Worm (Caenorhabditis elegans): ENCODE data around the gene acs-19.
A peak's percentile ranks its signal among the peaks of the same experiment; 100 is the strongest.
"Not testable (repeated sequence)": the region's sequence is repeated elsewhere in the genome, so short reads cannot be mapped to it uniquely, and the experiment has no call there.

The acs-19 gene

DNA sequence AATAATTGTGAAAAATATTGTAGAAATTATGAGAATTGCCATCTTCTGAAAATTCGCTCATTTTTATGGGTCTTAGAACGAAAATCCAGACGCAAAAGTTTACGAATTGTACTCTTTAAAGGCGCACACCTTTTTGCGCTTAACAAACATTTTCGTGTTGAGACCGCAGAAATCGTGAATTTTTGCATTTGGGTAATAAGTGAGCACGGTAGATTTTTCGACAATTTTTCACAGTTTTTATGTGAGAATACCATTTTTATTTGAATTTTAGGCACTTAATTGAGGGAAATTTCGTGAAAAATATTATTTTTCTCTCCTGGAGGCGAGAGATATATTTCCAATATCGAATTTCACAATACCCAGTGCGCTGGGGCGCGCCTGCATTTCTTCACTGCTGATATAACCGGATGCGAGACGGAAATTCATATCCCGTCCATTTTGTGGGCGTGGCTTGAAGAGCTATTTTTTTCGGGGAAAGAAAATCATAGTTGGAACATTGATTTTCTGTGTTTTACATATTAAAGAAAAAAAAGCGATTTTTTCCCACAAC, 12.2 kb upstream of the acs-19 start, which contains the start of gene cyp-25A4:
Gene cyp-25A4, minus strand, starts transcription at position 51 of the 550 bp plus-strand sequence.
- not testable (repeated sequence) for TF ChIP-seq unc-39, lsy-12, R02D3.7 (tag; optimal IDR thresholded peaks at IDR 0.05)

DNA sequence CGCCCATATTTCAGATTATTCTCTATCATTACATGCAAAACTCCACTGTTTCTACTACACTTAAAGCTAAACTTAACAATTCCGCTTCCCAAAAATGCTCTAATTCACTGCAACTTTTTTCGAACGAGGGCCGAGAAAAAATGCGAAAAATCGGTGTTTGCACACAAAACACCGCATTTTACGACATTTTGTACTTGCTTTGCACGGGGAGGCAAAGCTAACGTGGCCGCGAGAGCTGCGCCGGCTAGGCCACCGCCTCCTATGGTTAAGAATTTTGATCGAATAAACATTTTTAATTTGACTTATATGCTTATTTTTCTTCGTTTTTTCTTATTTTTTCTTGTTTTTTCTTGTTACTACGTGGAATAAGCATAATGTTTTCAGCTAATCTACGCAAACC, 9.4 kb upstream of the acs-19 start:
- TF ChIP-seq lin-15B (tag; optimal IDR thresholded peaks at IDR 0.05) (peak; percentile 38), nhr-43 (tag; optimal IDR thresholded peaks at IDR 0.05; ENCODE audit: poor library complexity, severe bottlenecking) (peak; percentile 19), nfya-1 (tag; optimal IDR thresholded peaks at IDR 0.05; ENCODE audit: insufficient read depth) (peak; percentile 5), lsy-12 (tag; optimal IDR thresholded peaks at IDR 0.05) (peak; percentile 14), nhr-23 (tag; optimal IDR thresholded peaks at IDR 0.05) (peak; percentile 1)

DNA sequence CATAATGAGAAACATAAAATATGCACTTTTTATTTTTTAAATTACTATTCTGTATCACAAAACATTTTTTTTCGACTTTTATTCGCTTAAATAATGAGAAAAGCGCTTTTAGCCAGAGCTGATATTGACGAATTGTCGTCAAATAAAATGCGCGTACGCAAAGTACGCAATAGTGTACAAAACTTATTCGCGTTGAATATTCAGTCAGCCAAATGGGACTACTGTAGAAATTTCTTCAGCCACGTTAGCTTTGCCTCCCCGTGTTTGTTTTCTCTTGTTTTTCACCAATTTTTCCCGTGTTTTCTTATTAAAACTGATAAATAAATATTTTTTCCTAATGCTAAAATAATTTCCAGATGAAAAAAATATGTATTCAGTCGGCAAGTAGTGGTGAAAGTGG, 7.3 kb upstream of the acs-19 start:
- TF ChIP-seq nfya-1 (tag; optimal IDR thresholded peaks at IDR 0.05; ENCODE audit: insufficient read depth): peak; percentile 20
- peak; percentile 12 for TF ChIP-seq lsy-12 (tag; optimal IDR thresholded peaks at IDR 0.05)
- TF ChIP-seq lin-15B (tag; optimal IDR thresholded peaks at IDR 0.05): peak; percentile 25
- TF ChIP-seq pha-4 (tag; optimal IDR thresholded peaks at IDR 0.05): peak; percentile 26
- peak; percentile 30 for TF ChIP-seq nhr-43 (tag; optimal IDR thresholded peaks at IDR 0.05; ENCODE audit: poor library complexity, severe bottlenecking)
- TF ChIP-seq nhr-23 (tag; optimal IDR thresholded peaks at IDR 0.05): peak; percentile 27

DNA sequence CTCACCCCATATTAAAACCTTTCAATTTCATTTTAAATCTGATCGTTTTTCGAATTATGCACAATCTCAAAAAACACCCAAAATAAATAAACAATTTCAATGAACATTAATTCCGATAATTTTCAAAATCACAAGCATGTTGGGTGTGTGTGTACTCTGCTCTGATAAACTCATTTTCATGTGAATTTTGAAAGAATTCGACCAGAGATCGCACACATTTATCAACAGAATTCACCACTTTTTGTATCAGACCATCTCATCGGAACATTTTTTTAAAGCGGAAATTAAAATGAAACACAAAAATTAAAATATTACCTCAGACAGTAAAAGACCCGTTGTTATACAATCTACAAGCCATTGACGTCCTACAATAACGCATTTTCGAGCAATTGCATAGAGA, 6.3 kb upstream of the acs-19 start:
- TF ChIP-seq elt-2 (tag; optimal IDR thresholded peaks at IDR 0.05): peak; percentile 69
- peak; percentile 54 for TF ChIP-seq pha-4 (tag; optimal IDR thresholded peaks at IDR 0.05)
- TF ChIP-seq pqm-1 (tag; optimal IDR thresholded peaks at IDR 0.05): peak; percentile 84

DNA sequence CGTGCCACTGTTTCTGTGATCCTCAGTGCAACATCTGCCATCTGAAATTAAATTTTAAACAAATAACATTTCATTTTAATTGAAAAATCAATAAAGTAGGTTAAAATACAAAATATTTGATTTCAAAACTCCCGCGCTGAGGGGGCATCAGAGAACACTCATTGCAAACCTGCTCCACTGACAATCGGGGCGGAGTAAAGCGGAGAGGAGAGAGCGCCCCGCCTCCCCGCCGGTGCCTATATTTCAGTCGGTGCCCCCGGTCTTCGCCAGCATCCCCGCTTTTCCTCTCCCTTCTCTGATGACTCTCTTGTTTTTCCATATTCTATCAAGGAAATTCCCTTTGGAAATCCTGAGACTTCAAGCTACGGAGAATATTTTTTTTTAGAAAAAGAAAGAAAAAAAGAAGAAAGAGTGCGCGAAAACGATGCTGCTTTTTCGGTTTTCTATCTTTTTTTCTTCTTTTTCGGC, 1.3 kb upstream of the acs-19 start, which contains the start of gene brc-1:
Gene brc-1, minus strand, starts transcription at position 51 of the 468 bp plus-strand sequence.
- no peak for TF ChIP-seq ceh-9 (tag; optimal IDR thresholded peaks at IDR 0.05)
- TF ChIP-seq nhr-23 (tag; optimal IDR thresholded peaks at IDR 0.05): peak; percentile 91
- TF ChIP-seq ceh-82 (tag; optimal IDR thresholded peaks at IDR 0.05): peak; percentile 32
- peak; percentile 96 for TF ChIP-seq fkh-10 (GFP tag; optimal IDR thresholded peaks at IDR 0.05)
- TF ChIP-seq sea-2 (GFP tag; optimal IDR thresholded peaks at IDR 0.05): no peak
- TF ChIP-seq mml-1 (tag; optimal IDR thresholded peaks at IDR 0.05): no peak
- TF ChIP-seq ama-1 (optimal IDR thresholded peaks at IDR 0.05): peak; percentile 97
- no peak for TF ChIP-seq mdl-1 (tag; optimal IDR thresholded peaks at IDR 0.05)
- TF ChIP-seq ceh-16 (tag; optimal IDR thresholded peaks at IDR 0.05): no peak
- no peak for TF ChIP-seq elt-3 (tag; optimal IDR thresholded peaks at IDR 0.05)
- peak; percentile 76 for TF ChIP-seq snpc-4 (tag; optimal IDR thresholded peaks at IDR 0.05)
- TF ChIP-seq tbx-2 (tag; optimal IDR thresholded peaks at IDR 0.05): peak; percentile 51
- peak; percentile 86 for TF ChIP-seq pha-4 (tag; optimal IDR thresholded peaks at IDR 0.05)
- no peak for TF ChIP-seq fos-1 (tag; optimal IDR thresholded peaks at IDR 0.05)
- peak; percentile 24 for TF ChIP-seq egl-5 (tag; optimal IDR thresholded peaks at IDR 0.05)
- TF ChIP-seq nhr-12 (tag; optimal IDR thresholded peaks at IDR 0.05): no peak
- no peak for TF ChIP-seq egl-27 (tag; optimal IDR thresholded peaks at IDR 0.05)
- TF ChIP-seq nhr-25 (tag; optimal IDR thresholded peaks at IDR 0.05): peak; percentile 79
- TF ChIP-seq nhr-67 (tag; optimal IDR thresholded peaks at IDR 0.05): no peak
- TF ChIP-seq skn-1 (tag; optimal IDR thresholded peaks at IDR 0.05): peak; percentile 49
- TF ChIP-seq lin-39 (tag; optimal IDR thresholded peaks at IDR 0.05): peak; percentile 97
- no peak for TF ChIP-seq nhr-76 (tag; optimal IDR thresholded peaks at IDR 0.05)
- TF ChIP-seq nhr-11 (tag; optimal IDR thresholded peaks at IDR 0.05): peak; percentile 37
- TF ChIP-seq elt-1 (tag; optimal IDR thresholded peaks at IDR 0.05): peak; percentile 32
- no peak for TF ChIP-seq nhr-77 (tag; optimal IDR thresholded peaks at IDR 0.05)
- TF ChIP-seq ceh-28 (tag; optimal IDR thresholded peaks at IDR 0.05): peak; percentile 54
- peak; percentile 68 for TF ChIP-seq R02D3.7 (tag; optimal IDR thresholded peaks at IDR 0.05)
- peak; percentile 72 for TF ChIP-seq elt-2 (tag; optimal IDR thresholded peaks at IDR 0.05)
- no peak for TF ChIP-seq daf-12 (tag; optimal IDR thresholded peaks at IDR 0.05)
- no peak for TF ChIP-seq nhr-28 (tag; optimal IDR thresholded peaks at IDR 0.05)
- TF ChIP-seq lin-15B (tag; optimal IDR thresholded peaks at IDR 0.05): peak; percentile 96
- TF ChIP-seq unc-39 (tag; optimal IDR thresholded peaks at IDR 0.05): no peak
- TF ChIP-seq lsy-12 (tag; optimal IDR thresholded peaks at IDR 0.05): peak; percentile 73
- no peak for TF ChIP-seq fkh-2 (tag; optimal IDR thresholded peaks at IDR 0.05)
- TF ChIP-seq zag-1 (tag; optimal IDR thresholded peaks at IDR 0.05): no peak
- TF ChIP-seq aly-2 (tag; optimal IDR thresholded peaks at IDR 0.05): no peak
- no peak for TF ChIP-seq nhr-237 (tag; optimal IDR thresholded peaks at IDR 0.05)
- TF ChIP-seq ZK546.5 (tag; optimal IDR thresholded peaks at IDR 0.05): peak; percentile 9
- no peak for TF ChIP-seq eor-1 (tag; optimal IDR thresholded peaks at IDR 0.05)
- peak; percentile 94 for TF ChIP-seq nfya-1 (tag; optimal IDR thresholded peaks at IDR 0.05; ENCODE audit: insufficient read depth)
- TF ChIP-seq pqm-1 (tag; optimal IDR thresholded peaks at IDR 0.05): peak; percentile 57
- peak; percentile 56 for TF ChIP-seq nhr-43 (tag; optimal IDR thresholded peaks at IDR 0.05; ENCODE audit: poor library complexity, severe bottlenecking)
